Worm (Caenorhabditis elegans) whole organism, mixed stage, embryonic: ENCODE measurements around the gene srv-29.

ENCODE experiments used
- blmp-1 ChIP-seq: fragments of 150-350 bp; optimal IDR thresholded peaks from 2 replicates; lab custom pipeline; 2014; ENCODE audit warnings: missing biosample characterization, missing genetic modification characterization
- ces-1 ChIP-seq: fragments of 150-350 bp; optimal IDR thresholded peaks from 2 replicates; lab custom pipeline; 2014; ENCODE audit warnings: missing biosample characterization, missing genetic modification reagents, missing genetic modification characterization
- hlh-1 ChIP-seq: fragments of 150-350 bp; optimal IDR thresholded peaks from 2 replicates; lab custom pipeline; 2014; ENCODE audit warnings: missing biosample characterization, missing genetic modification reagents, missing genetic modification characterization
- mep-1 ChIP-seq: fragments of 150-350 bp; optimal IDR thresholded peaks from 2 replicates; lab custom pipeline; 2017; ENCODE audit warnings: missing biosample characterization, missing genetic modification reagents, missing genetic modification characterization, inconsistent platforms
- nhr-12 ChIP-seq: fragments of 150-350 bp; optimal IDR thresholded peaks from 2 replicates; lab custom pipeline; 2014; ENCODE audit warnings: missing biosample characterization, missing genetic modification characterization
- nhr-237 ChIP-seq: fragments of 150-350 bp; optimal IDR thresholded peaks from 2 replicates; lab custom pipeline; 2014; ENCODE audit warnings: missing biosample characterization, missing genetic modification characterization
- pha-4 ChIP-seq: fragments of 150-350 bp; optimal IDR thresholded peaks from 2 replicates; lab custom pipeline; 2018; ENCODE audit warnings: missing biosample characterization, missing genetic modification reagents, missing genetic modification characterization
- snpc-4 ChIP-seq: fragments of 150-350 bp; optimal IDR thresholded peaks from 2 replicates; lab custom pipeline; 2014; ENCODE audit warnings: missing biosample characterization, missing genetic modification characterization
- unc-62 ChIP-seq: fragments of 150-350 bp; optimal IDR thresholded peaks from 2 replicates; lab custom pipeline; 2014; ENCODE audit warnings: missing biosample characterization, missing genetic modification reagents, missing genetic modification characterization
- ztf-11 ChIP-seq: fragments of 150-350 bp; optimal IDR thresholded peaks from 2 replicates; lab custom pipeline; 2014; ENCODE audit warnings: missing biosample characterization, missing genetic modification characterization

DNA sequence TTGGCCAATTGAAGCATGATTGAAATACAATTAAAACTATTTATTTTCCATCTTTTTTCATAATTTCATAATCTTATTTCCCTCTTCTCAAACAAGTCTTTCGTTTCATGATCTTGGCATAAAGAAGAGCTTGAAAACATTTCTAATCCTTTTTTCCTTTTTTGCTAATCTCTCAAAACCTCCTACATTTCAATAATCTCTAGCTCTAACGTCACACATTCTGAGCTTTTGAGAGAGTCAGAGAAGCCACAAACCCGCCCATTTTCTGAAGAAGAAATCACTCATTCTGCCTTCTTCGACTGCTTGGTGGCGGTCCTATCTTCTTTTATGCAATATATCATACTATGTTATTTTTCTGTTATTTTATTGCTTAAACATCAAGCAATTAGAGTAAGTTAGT, 16.8 kb downstream of the srv-29 start, which contains the start of gene F58F9.1:
- no peak for TF ChIP-seq blmp-1 (tag; lab: Kevin White, UChicago)
- no peak for TF ChIP-seq ztf-11 (tag; lab: Kevin White, UChicago)
- TF ChIP-seq ces-1 (GFP tag; lab: Kevin White, UChicago) = peak; percentile 24
- TF ChIP-seq hlh-1 = no peak
- TF ChIP-seq pha-4 = no peak
- TF ChIP-seq nhr-12 = no peak
- no peak for TF ChIP-seq nhr-237 (tag; lab: Kevin White, UChicago)
- TF ChIP-seq snpc-4 (tag; lab: Kevin White, UChicago) = no peak
- no peak for TF ChIP-seq mep-1 (tag; lab: Kevin White, UChicago)
- TF ChIP-seq unc-62 (GFP tag; lab: Kevin White, UChicago) = no peak
